Worm (Caenorhabditis elegans): ENCODE results near the gene gtbp-1.

Gene gtbp-1

DNA sequence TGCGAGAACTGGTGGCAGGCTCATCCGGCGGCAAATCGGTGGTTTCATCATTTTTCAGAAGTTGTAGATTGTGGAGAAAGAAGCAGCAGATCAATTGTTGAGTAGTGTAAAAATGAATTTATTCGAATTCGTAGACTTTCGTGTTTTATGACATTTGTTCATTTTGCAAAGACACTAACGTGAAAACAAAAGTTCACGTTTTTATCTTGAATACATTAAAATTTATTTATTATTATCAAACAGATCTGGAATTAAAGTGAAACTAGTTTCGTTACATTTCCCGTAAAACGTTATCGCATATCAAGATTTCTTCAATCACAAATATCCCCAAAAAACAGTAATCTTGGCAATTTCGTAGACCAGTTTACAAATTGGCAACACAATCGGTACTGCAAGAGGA, 18.1 kb upstream of the gtbp-1 start, which contains the start of gene T14G10.8:
Gene T14G10.8 (minus strand): TSS at position 101 of the 400 bp plus-strand sequence.
- TF ChIP-seq gei-17 (GFP tag; optimal IDR thresholded peaks at IDR 0.05) (no peak), aptf-3 (GFP tag; IDR thresholded peaks at IDR 0.05) (no peak), unc-62 (GFP tag; optimal IDR thresholded peaks at IDR 0.05) (no peak), C17E4.6 (GFP tag; IDR thresholded peaks at IDR 0.05) (no peak), ZK185.1 (tag; optimal IDR thresholded peaks at IDR 0.05; ENCODE audit: poor library complexity, severe bottlenecking) (no peak), snpc-1.3 (tag; optimal IDR thresholded peaks at IDR 0.05; ENCODE audit: insufficient read depth) (no peak), nhr-179 (tag; optimal IDR thresholded peaks at IDR 0.05) (no peak), Y79H2A.3 (GFP tag; conservative IDR thresholded peaks at IDR 0.05) (no peak), nhr-90 (tag; optimal IDR thresholded peaks at IDR 0.05) (no peak), attf-3 (GFP tag; conservative IDR thresholded peaks at IDR 0.05) (no peak), hsf-1 (GFP tag; IDR thresholded peaks at IDR 0.05) (no peak), ceh-79 (tag; optimal IDR thresholded peaks at IDR 0.05) (no peak)

DNA sequence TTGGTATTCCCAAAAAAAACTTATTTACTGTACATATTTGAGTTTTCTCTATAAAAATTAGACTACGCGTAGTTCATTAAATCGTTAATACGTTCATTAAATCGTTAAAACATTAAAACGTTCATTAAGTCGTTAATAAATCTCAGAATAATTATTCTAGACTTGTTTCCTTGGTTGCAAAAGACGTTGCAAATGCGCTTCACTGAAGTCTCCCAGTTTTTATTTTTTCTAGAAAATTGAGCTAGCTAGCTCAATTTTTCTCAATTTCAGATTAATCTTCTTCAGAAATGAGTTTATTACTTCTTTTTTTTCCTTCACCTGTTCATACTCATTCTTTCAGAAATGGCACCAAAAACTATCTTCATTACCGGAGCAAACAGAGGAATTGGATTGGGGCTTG, 16.2 kb upstream of the gtbp-1 start:
- no peak for TF ChIP-seq lin-40 (tag; optimal IDR thresholded peaks at IDR 0.05)
- TF ChIP-seq madf-8 (GFP tag; conservative IDR thresholded peaks at IDR 0.05), result peak; percentile 60
- no peak for TF ChIP-seq tbp1 (GFP tag; optimal IDR thresholded peaks at IDR 0.05)
- no peak for TF ChIP-seq ztf-25 (GFP tag; IDR thresholded peaks at IDR 0.05)
- TF ChIP-seq Y53F4B.3 (GFP tag; IDR thresholded peaks at IDR 0.05), result no peak
- no peak for TF ChIP-seq nhr-90 (tag; optimal IDR thresholded peaks at IDR 0.05)
- peak; percentile 76 for TF ChIP-seq madf-6 (GFP tag; IDR thresholded peaks at IDR 0.05)
- TF ChIP-seq snpc-1.1 (tag; optimal IDR thresholded peaks at IDR 0.05; ENCODE audit: insufficient read depth), result no peak

DNA sequence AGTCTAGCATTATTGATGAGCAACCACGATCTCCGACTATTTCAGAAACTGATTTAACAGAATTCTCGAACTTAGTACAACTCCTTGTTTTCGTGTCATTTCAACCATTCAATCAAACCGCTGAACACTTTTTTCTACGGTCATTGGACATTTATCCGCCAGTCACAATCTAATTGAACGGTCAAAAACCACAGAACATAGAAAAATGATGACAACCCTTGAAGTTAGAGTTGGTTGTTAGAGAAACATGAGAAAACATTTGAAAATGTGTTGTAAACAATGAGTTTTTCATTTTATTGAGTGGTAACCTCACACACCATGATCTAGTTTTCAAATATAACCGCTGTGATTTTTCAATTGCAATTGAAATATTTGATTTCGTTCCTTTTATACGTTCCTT, 15.7 kb upstream of the gtbp-1 start:
- TF ChIP-seq gei-17 (GFP tag; optimal IDR thresholded peaks at IDR 0.05) (no peak), lin-26 (GFP tag; IDR thresholded peaks at IDR 0.05) (no peak), ceh-100 (GFP tag; IDR thresholded peaks at IDR 0.05) (no peak), B0261.1 (tag; optimal IDR thresholded peaks at IDR 0.05) (no peak), lsl-1 (GFP tag; optimal IDR thresholded peaks at IDR 0.05) (no peak), F52B5.7 (tag; optimal IDR thresholded peaks at IDR 0.05) (no peak), nfya-1 (tag; optimal IDR thresholded peaks at IDR 0.05; ENCODE audit: borderline replicate concordance, insufficient read depth) (no peak), snpc-3.4 (tag; optimal IDR thresholded peaks at IDR 0.05) (no peak), rpc-1 (optimal IDR thresholded peaks at IDR 0.05) (no peak), rpc-1 (tag; optimal IDR thresholded peaks at IDR 0.05) (no peak), nhr-80 (tag; optimal IDR thresholded peaks at IDR 0.05) (no peak)

DNA sequence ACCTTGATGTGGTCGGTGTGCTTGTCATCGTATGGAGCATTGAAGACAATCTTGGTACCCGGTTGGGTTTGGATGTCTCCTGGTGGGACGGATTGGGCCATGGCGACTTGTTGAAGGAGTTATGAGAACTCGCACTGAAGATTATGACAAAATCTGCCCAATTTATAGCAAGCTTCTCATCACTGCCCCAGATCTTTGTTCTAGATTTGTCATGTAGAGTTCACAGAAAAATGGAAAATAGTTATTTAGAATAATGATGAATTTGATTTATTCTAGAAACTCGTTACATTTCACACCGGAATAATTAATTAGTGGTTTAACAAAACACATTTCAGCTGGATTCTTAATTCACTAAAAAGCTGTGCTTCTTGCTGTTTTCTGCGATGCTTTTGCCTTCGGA, 14.9 kb upstream of the gtbp-1 start, which contains the start of gene msp-38:
Gene msp-38 (minus strand): TSS at position 101 of the 400 bp plus-strand sequence.
- TF ChIP-seq nfyb-1 (GFP tag; IDR thresholded peaks at IDR 0.05) (no peak), sea-2 (GFP tag; IDR thresholded peaks at IDR 0.05) (no peak), dpl-1 (GFP tag; optimal IDR thresholded peaks at IDR 0.05) (no peak), F57A8.1 (GFP tag; optimal IDR thresholded peaks at IDR 0.05) (no peak), nhr-120 (GFP tag; IDR thresholded peaks at IDR 0.05) (no peak), rpc-1 (optimal IDR thresholded peaks at IDR 0.05) (no peak), rpc-1 (tag; optimal IDR thresholded peaks at IDR 0.05) (no peak), Y56A3A.18 (GFP tag; IDR thresholded peaks at IDR 0.05) (no peak), ceh-27 (GFP tag; optimal IDR thresholded peaks at IDR 0.05) (no peak), ets-4 (GFP tag; optimal IDR thresholded peaks at IDR 0.05) (no peak), F55B11.4 (tag; optimal IDR thresholded peaks at IDR 0.05; ENCODE audit: borderline replicate concordance, insufficient read depth) (no peak), die-1 (tag; optimal IDR thresholded peaks at IDR 0.05) (no peak), ama-1 (optimal IDR thresholded peaks at IDR 0.05) (no peak), ama-1 (GFP tag; optimal IDR thresholded peaks at IDR 0.05) (no peak), madf-8 (GFP tag; conservative IDR thresholded peaks at IDR 0.05) (no peak), cebp-2 (GFP tag; IDR thresholded peaks at IDR 0.05) (no peak), ceh-79 (tag; optimal IDR thresholded peaks at IDR 0.05) (no peak), ccch-3 (GFP tag; optimal IDR thresholded peaks at IDR 0.05) (no peak), ceh-58 (GFP tag; IDR thresholded peaks at IDR 0.05) (no peak), attf-5 (GFP tag; optimal IDR thresholded peaks at IDR 0.05) (no peak)

All from whole organism, young adult.